Worm (Caenorhabditis elegans): Measurements from ENCODE around the gene nmat-1.

DNA sequence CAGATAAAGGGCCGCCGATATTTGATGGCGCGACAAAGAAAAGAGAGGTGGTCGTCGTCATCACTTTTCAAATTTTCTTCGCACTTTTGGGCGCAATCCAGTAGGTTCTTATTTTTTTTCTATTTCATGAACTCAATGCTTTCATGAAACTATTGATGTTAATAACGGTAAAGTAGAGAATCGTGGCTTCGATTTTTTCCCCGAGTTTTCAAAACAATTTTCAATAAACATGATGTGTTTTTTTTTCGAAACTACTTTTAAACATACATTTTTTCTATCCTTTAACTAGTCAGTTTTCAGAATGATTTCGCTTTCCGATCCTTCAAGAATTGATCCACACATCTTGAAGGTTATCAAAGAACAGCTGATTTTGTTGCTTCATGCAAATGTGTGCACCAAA is 32.0 kb downstream of the nmat-1 start, which contains the start of gene C49F5.5:
- no peak for TF ChIP-seq Y22D7AL.16 (tag; optimal IDR thresholded peaks at IDR 0.05)
- no peak for TF ChIP-seq ceh-9 (tag; optimal IDR thresholded peaks at IDR 0.05)
- TF ChIP-seq dmd-4 (tag; optimal IDR thresholded peaks at IDR 0.05; ENCODE audit: borderline replicate concordance), result no peak
- no peak for TF ChIP-seq hlh-15 (tag; optimal IDR thresholded peaks at IDR 0.05)
- no peak for TF ChIP-seq madf-2 (tag; optimal IDR thresholded peaks at IDR 0.05)
- no peak for TF ChIP-seq ceh-30 (tag; optimal IDR thresholded peaks at IDR 0.05)
- no peak for TF ChIP-seq nhr-232 (tag; optimal IDR thresholded peaks at IDR 0.05)
- no peak for TF ChIP-seq ama-1 (optimal IDR thresholded peaks at IDR 0.05)
- no peak for TF ChIP-seq pha-2 (tag; optimal IDR thresholded peaks at IDR 0.05)
- no peak for TF ChIP-seq hlh-6 (tag; optimal IDR thresholded peaks at IDR 0.05)
- no peak for TF ChIP-seq ceh-14 (tag; optimal IDR thresholded peaks at IDR 0.05)
- no peak for TF ChIP-seq rnt-1 (tag; optimal IDR thresholded peaks at IDR 0.05)
